Worm (Caenorhabditis elegans) whole organism, L2 larva: Measurements from ENCODE around the gene lyst-1.

Source experiments
- ama-1 ChIP-seq: fragments of 150-350 bp; optimal IDR thresholded peaks from 2 replicates; lab custom pipeline; 2018; ENCODE audit warnings: inconsistent platforms
- lin-39 ChIP-seq: fragments of 150-350 bp; optimal IDR thresholded peaks from 2 replicates; lab custom pipeline; 2014; ENCODE audit warnings: missing biosample characterization, missing genetic modification reagents, missing genetic modification characterization
- mab-5 ChIP-seq: fragments of 150-350 bp; optimal IDR thresholded peaks from 2 replicates; lab custom pipeline; 2014; ENCODE audit warnings: missing biosample characterization, missing genetic modification characterization
- nhr-25 ChIP-seq: fragments of 150-350 bp; sonication (generic microtip); optimal IDR thresholded peaks from 3 replicates; lab custom pipeline; 2014; ENCODE audit warnings: missing biosample characterization, missing genetic modification characterization

ce11 chrX:12093992-12094391, 47.0 kb downstream of the lyst-1 start:
- TF ChIP-seq mab-5 (tag; lab: Kevin White, UChicago) (no peak), ama-1 (lab: Kevin White, UChicago) (no peak), nhr-25 (tag; lab: Kevin White, UChicago) (no peak), lin-39 (tag; lab: Kevin White, UChicago) (no peak)
